Worm (Caenorhabditis elegans): ENCODE measurements around the gene C29E4.14.

DNA sequence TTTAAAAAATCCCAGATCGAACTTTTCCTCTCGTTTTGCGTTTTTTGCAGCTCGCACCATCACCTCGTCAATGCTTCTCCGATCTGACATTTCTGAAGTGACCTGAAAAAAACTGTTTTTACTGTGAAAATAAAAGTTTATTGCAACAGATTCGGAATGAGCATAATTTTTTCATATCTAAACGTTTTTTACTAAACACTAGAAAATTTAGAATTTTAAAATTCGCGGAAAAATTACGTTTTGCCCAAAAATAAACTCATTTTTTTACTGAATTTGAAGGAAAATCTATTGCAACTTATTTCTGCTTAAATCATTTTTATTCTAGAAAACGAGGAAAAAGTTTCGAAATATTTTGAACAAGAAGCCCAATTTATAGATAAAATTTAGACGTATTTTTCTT, 37.0 kb upstream of the C29E4.14 start, which contains the start of gene ZK688.9:
- no peak for TF ChIP-seq him-1 (tag; optimal IDR thresholded peaks at IDR 0.05)
- no peak for TF ChIP-seq W03F9.2 (tag; optimal IDR thresholded peaks at IDR 0.05)
